Fruit fly (Drosophila melanogaster): ENCODE measurements around the gene CG6793.

dm6 chr3L:12090898-12091685 is 48.9 kb downstream of the CG6793 start:
- TF ChIP-seq CG8478 (optimal IDR thresholded peaks at IDR 0.05): no peak
- TF ChIP-seq CTCF (optimal IDR thresholded peaks at IDR 0.05): no peak

Measured in S2 (cell line).